ENCODE assay signal across 1 fruit fly cellular context in genomic region chr3R:9559413-9560014, dm6.
A peak's percentile ranks its signal among the peaks of the same experiment; 100 is the strongest.
TF ChIP-seq lines count a peak whose summit lies in the region.

Gene AP-1mu (minus strand): TSS chr3R:9559525.
Gene MBD-like (plus strand): TSS chr3R:9559760.

TF ChIP-seq in whole organism, embryonic, 481 proteins besides CTCF, POLR2A, EP300 and RAD21 (continued from another document and continues in another):
- TF ChIP-seq CHES-1-like (GFP tag; optimal IDR thresholded peaks at IDR 0.05; lab: Kevin White, UChicago) (peak; percentile 70), dimm (GFP tag; IDR thresholded peaks at IDR 0.05; lab: Robert Waterston, UW) (no peak), CG1792 (GFP tag; optimal IDR thresholded peaks at IDR 0.05; lab: Kevin White, UChicago) (peak; percentile 66), HLHmδ (GFP tag; optimal IDR thresholded peaks at IDR 0.05; lab: Kevin White, UChicago) (no peak), CG12071 (GFP tag; optimal IDR thresholded peaks at IDR 0.05; lab: Kevin White, UChicago) (no peak), Dad (GFP tag; optimal IDR thresholded peaks at IDR 0.05; lab: Kevin White, UChicago) (peak; percentile 49), Nf-YC (tag; optimal IDR thresholded peaks at IDR 0.05; lab: Kevin White, UChicago) (peak; percentile 62), CG18011 (GFP tag; optimal IDR thresholded peaks at IDR 0.05; lab: Kevin White, UChicago) (no peak), fd102C (GFP tag; optimal IDR thresholded peaks at IDR 0.05; lab: Kevin White, UChicago) (no peak), slp2 (GFP tag; optimal IDR thresholded peaks at IDR 0.05; lab: Kevin White, UChicago) (peak; percentile 56), CG8478 (optimal IDR thresholded peaks at IDR 0.05; lab: Kevin White, UChicago) (no peak), CG12744 (GFP tag; optimal IDR thresholded peaks at IDR 0.05; lab: Kevin White, UChicago) (no peak), disco-r (GFP tag; optimal IDR thresholded peaks at IDR 0.05; lab: Kevin White, UChicago) (no peak), CG10209 (GFP tag; optimal IDR thresholded peaks at IDR 0.05; lab: Kevin White, UChicago) (peak; percentile 67), Oli (tag; optimal IDR thresholded peaks at IDR 0.05; lab: Kevin White, UChicago) (peak; percentile 42), CG4820 (GFP tag; optimal IDR thresholded peaks at IDR 0.05; lab: Kevin White, UChicago) (peak; percentile 59), gem (tag; optimal IDR thresholded peaks at IDR 0.05; lab: Kevin White, UChicago) (no peak), zf30C (GFP tag; optimal IDR thresholded peaks at IDR 0.05; lab: Kevin White, UChicago) (no peak), CG2889 (GFP tag; IDR thresholded peaks at IDR 0.05; lab: Robert Waterston, UW) (0 out of 3 replicates have a peak, but pooled peaks have one; percentile 52), Dbx (GFP tag; IDR thresholded peaks at IDR 0.05; lab: Robert Waterston, UW) (peak; percentile 12; the same call in 1 of the 3 replicates), Doc3 (GFP tag; IDR thresholded peaks at IDR 0.05; lab: Robert Waterston, UW; ENCODE audit: partially characterized antibody) (no peak), NfI (GFP tag; optimal IDR thresholded peaks at IDR 0.05; lab: Kevin White, UChicago) (peak; percentile 72), lov (optimal IDR thresholded peaks at IDR 0.05; lab: Kevin White, UChicago) (no peak), lov (GFP tag; IDR thresholded peaks at IDR 0.05; lab: Robert Waterston, UW) (no peak), MTF-1 (GFP tag; optimal IDR thresholded peaks at IDR 0.05; lab: Kevin White, UChicago; ENCODE audit: borderline replicate concordance) (no peak), schlank (tag; optimal IDR thresholded peaks at IDR 0.05; lab: Kevin White, UChicago) (no peak), CG3995 (GFP tag; optimal IDR thresholded peaks at IDR 0.05; lab: Kevin White, UChicago) (peak; percentile 51), CG30431 (GFP tag; optimal IDR thresholded peaks at IDR 0.05; lab: Kevin White, UChicago) (peak; percentile 31), CG15073 (GFP tag; optimal IDR thresholded peaks at IDR 0.05; lab: Kevin White, UChicago) (no peak), maf-S (GFP tag; optimal IDR thresholded peaks at IDR 0.05; lab: Kevin White, UChicago) (peak; percentile 63), her (GFP tag; optimal IDR thresholded peaks at IDR 0.05; lab: Kevin White, UChicago) (peak; percentile 9), CG2129 (GFP tag; IDR thresholded peaks at IDR 0.05; lab: Robert Waterston, UW; ENCODE audit: partially characterized antibody) (no peak), pita (GFP tag; optimal IDR thresholded peaks at IDR 0.05; lab: Kevin White, UChicago) (no peak), CG6791 (GFP tag; IDR thresholded peaks at IDR 0.05; lab: Robert Waterston, UW; ENCODE audit: partially characterized antibody) (no peak), CG2199 (GFP tag; IDR thresholded peaks at IDR 0.05; lab: Robert Waterston, UW) (no peak), CG12659 (GFP tag; optimal IDR thresholded peaks at IDR 0.05; lab: Kevin White, UChicago) (peak; percentile 81), btn (GFP tag; optimal IDR thresholded peaks at IDR 0.05; lab: Kevin White, UChicago) (no peak), CrebB (tag; optimal IDR thresholded peaks at IDR 0.05; lab: Kevin White, UChicago) (no peak), CG10147 (GFP tag; optimal IDR thresholded peaks at IDR 0.05; lab: Kevin White, UChicago) (peak; percentile 46), sim (GFP tag; IDR thresholded peaks at IDR 0.05; lab: Robert Waterston, UW) (no peak), az2 (GFP tag; optimal IDR thresholded peaks at IDR 0.05; lab: Kevin White, UChicago) (peak; percentile 60), CG33213 (GFP tag; optimal IDR thresholded peaks at IDR 0.05; lab: Kevin White, UChicago) (peak; percentile 53), B-H1 (GFP tag; IDR thresholded peaks at IDR 0.05; lab: Robert Waterston, UW) (peak; percentile 47; the same call in 2 of the 3 replicates), nerfin-1 (tag; optimal IDR thresholded peaks at IDR 0.05; lab: Kevin White, UChicago) (peak; percentile 62), caup (GFP tag; optimal IDR thresholded peaks at IDR 0.05; lab: Kevin White, UChicago; ENCODE audit: severe bottlenecking) (peak; percentile 33), lab (GFP tag; optimal IDR thresholded peaks at IDR 0.05; lab: Kevin White, UChicago) (peak; percentile 61), pum (GFP tag; optimal IDR thresholded peaks at IDR 0.05; lab: Kevin White, UChicago) (peak; percentile 57), CG12942 (GFP tag; optimal IDR thresholded peaks at IDR 0.05; lab: Kevin White, UChicago) (peak; percentile 61), yki (optimal IDR thresholded peaks at IDR 0.05; lab: Kevin White, UChicago) (no peak), Ssrp (tag; optimal IDR thresholded peaks at IDR 0.05; lab: Kevin White, UChicago) (peak; percentile 54), Side (GFP tag; optimal IDR thresholded peaks at IDR 0.05; lab: Kevin White, UChicago) (peak; percentile 39), HmgD (GFP tag; optimal IDR thresholded peaks at IDR 0.05; lab: Kevin White, UChicago) (no peak), bsh (GFP tag; optimal IDR thresholded peaks at IDR 0.05; lab: Kevin White, UChicago) (peak in 1 of 2 experiments; percentile 50), fd96Cb (tag; optimal IDR thresholded peaks at IDR 0.05; lab: Kevin White, UChicago) (peak; percentile 26), Nf-YB (GFP tag; optimal IDR thresholded peaks at IDR 0.05; lab: Kevin White, UChicago) (peak; percentile 18), tio (GFP tag; optimal IDR thresholded peaks at IDR 0.05; lab: Kevin White, UChicago) (no peak), dmrt99B (tag; optimal IDR thresholded peaks at IDR 0.05; lab: Kevin White, UChicago) (no peak), ranshi (GFP tag; IDR thresholded peaks at IDR 0.05; lab: Robert Waterston, UW) (peak; percentile 58; the same call in 1 of the 2 replicates), sna (GFP tag; IDR thresholded peaks at IDR 0.05; lab: Robert Waterston, UW; ENCODE audit: partially characterized antibody) (0 out of 2 replicates have a peak, but pooled peaks have one; percentile 38), CG6654 (GFP tag; optimal IDR thresholded peaks at IDR 0.05; lab: Kevin White, UChicago) (no peak), Sox102F (GFP tag; optimal IDR thresholded peaks at IDR 0.05; lab: Kevin White, UChicago) (no peak), CG11398 (GFP tag; optimal IDR thresholded peaks at IDR 0.05; lab: Kevin White, UChicago) (peak; percentile 34), CG8359 (GFP tag; optimal IDR thresholded peaks at IDR 0.05; lab: Kevin White, UChicago; ENCODE audit: borderline replicate concordance) (peak; percentile 35), Hand (GFP tag; optimal IDR thresholded peaks at IDR 0.05; lab: Kevin White, UChicago) (no peak), CG14014 (GFP tag; IDR thresholded peaks at IDR 0.05; lab: Robert Waterston, UW) (0 out of 2 replicates have a peak, but pooled peaks have one; percentile 18), p53 (GFP tag; optimal IDR thresholded peaks at IDR 0.05; lab: Kevin White, UChicago) (peak; percentile 2), Tbp (GFP tag; optimal IDR thresholded peaks at IDR 0.05; lab: Kevin White, UChicago) (no peak), CG3838 (GFP tag; optimal IDR thresholded peaks at IDR 0.05; lab: Kevin White, UChicago) (no peak), ac (GFP tag; optimal IDR thresholded peaks at IDR 0.05; lab: Kevin White, UChicago) (no peak), dpn (GFP tag; optimal IDR thresholded peaks at IDR 0.05; lab: Kevin White, UChicago) (peak; percentile 62 to 75), tna (GFP tag; IDR thresholded peaks at IDR 0.05; lab: Robert Waterston, UW; ENCODE audit: partially characterized antibody) (no peak), ro (GFP tag; IDR thresholded peaks at IDR 0.05; lab: Robert Waterston, UW) (no peak), cwo (GFP tag; optimal IDR thresholded peaks at IDR 0.05; lab: Kevin White, UChicago) (no peak), CG1602 (GFP tag; optimal IDR thresholded peaks at IDR 0.05; lab: Kevin White, UChicago) (peak; percentile 73), Nf-YA (GFP tag; IDR thresholded peaks at IDR 0.05; lab: Robert Waterston, UW) (no peak), CG32532 (GFP tag; IDR thresholded peaks at IDR 0.05; lab: Robert Waterston, UW) (peak; percentile 62), Sry-δ (GFP tag; optimal IDR thresholded peaks at IDR 0.05; lab: Kevin White, UChicago) (peak; percentile 65), ttk (GFP tag; IDR thresholded peaks at IDR 0.05; lab: Robert Waterston, UW) (no peak), CG1024 (GFP tag; IDR thresholded peaks at IDR 0.05; lab: Robert Waterston, UW) (no peak), peb (GFP tag; IDR thresholded peaks at IDR 0.05; lab: Robert Waterston, UW) (0 out of 2 replicates have a peak, but pooled peaks have one; percentile 41), Xbp1 (GFP tag; optimal IDR thresholded peaks at IDR 0.05; lab: Kevin White, UChicago) (peak; percentile 73), CG2120 (GFP tag; optimal IDR thresholded peaks at IDR 0.05; lab: Kevin White, UChicago) (peak; percentile 86), CG4328 (GFP tag; optimal IDR thresholded peaks at IDR 0.05; lab: Kevin White, UChicago) (peak; percentile 21), hb (GFP tag; IDR thresholded peaks at IDR 0.05; lab: Robert Waterston, UW; ENCODE audit: partially characterized antibody) (no peak), sqz (GFP tag; optimal IDR thresholded peaks at IDR 0.05; lab: Kevin White, UChicago) (no peak), CG10543 (GFP tag; optimal IDR thresholded peaks at IDR 0.05; lab: Kevin White, UChicago) (peak; percentile 64), mam (GFP tag; optimal IDR thresholded peaks at IDR 0.05; lab: Kevin White, UChicago) (peak; percentile 70), ase (GFP tag; IDR thresholded peaks at IDR 0.05; lab: Robert Waterston, UW) (0 out of 3 replicates have a peak, but pooled peaks have one; percentile 7), BEAF-32 (GFP tag; optimal IDR thresholded peaks at IDR 0.05; lab: Kevin White, UChicago) (peak; percentile 64), Bteb2 (GFP tag; optimal IDR thresholded peaks at IDR 0.05; lab: Kevin White, UChicago) (peak; percentile 52), dati (GFP tag; IDR thresholded peaks at IDR 0.05; lab: Robert Waterston, UW) (no peak), CG32772 (GFP tag; IDR thresholded peaks at IDR 0.05; lab: Robert Waterston, UW) (peak; percentile 64), sr (GFP tag; IDR thresholded peaks at IDR 0.05; lab: Robert Waterston, UW) (no peak), ewg (GFP tag; optimal IDR thresholded peaks at IDR 0.05; lab: Kevin White, UChicago) (peak; percentile 58), CG6254 (GFP tag; optimal IDR thresholded peaks at IDR 0.05; lab: Kevin White, UChicago) (no peak), CG15696 (tag; optimal IDR thresholded peaks at IDR 0.05; lab: Kevin White, UChicago) (peak; percentile 57), CG1647 (GFP tag; optimal IDR thresholded peaks at IDR 0.05; lab: Kevin White, UChicago) (peak; percentile 34), YL-1 (GFP tag; optimal IDR thresholded peaks at IDR 0.05; lab: Kevin White, UChicago) (peak; percentile 83), Usf (GFP tag; optimal IDR thresholded peaks at IDR 0.05; lab: Kevin White, UChicago) (no peak), CG7928 (GFP tag; optimal IDR thresholded peaks at IDR 0.05; lab: Kevin White, UChicago) (peak; percentile 6), eve (GFP tag; optimal IDR thresholded peaks at IDR 0.05; lab: Kevin White, UChicago) (no peak), CG17802 (tag; optimal IDR thresholded peaks at IDR 0.05; lab: Kevin White, UChicago) (peak; percentile 17), Ptx1 (GFP tag; IDR thresholded peaks at IDR 0.05; lab: Robert Waterston, UW) (peak; percentile 83), NK7.1 (GFP tag; optimal IDR thresholded peaks at IDR 0.05; lab: Kevin White, UChicago) (no peak), Six4 (GFP tag; optimal IDR thresholded peaks at IDR 0.05; lab: Kevin White, UChicago) (peak; percentile 20), CG16863 (GFP tag; optimal IDR thresholded peaks at IDR 0.05; lab: Kevin White, UChicago) (peak; percentile 45), esg (GFP tag; conservative IDR thresholded peaks at IDR 0.05; lab: Robert Waterston, UW) (peak; percentile 55), CG15479 (GFP tag; optimal IDR thresholded peaks at IDR 0.05; lab: Kevin White, UChicago) (peak; percentile 19), row (GFP tag; IDR thresholded peaks at IDR 0.05; lab: Robert Waterston, UW) (peak; percentile 85), Abd-B (GFP tag; optimal IDR thresholded peaks at IDR 0.05; lab: Kevin White, UChicago) (peak; percentile 73), pan (optimal IDR thresholded peaks at IDR 0.05; lab: Kevin White, UChicago) (no peak), pan (GFP tag; optimal IDR thresholded peaks at IDR 0.05 in 1 of 2, IDR thresholded peaks at IDR 0.05 in 1 of 2) (peak in 1 of 2 experiments; percentile 56), CG11093 (GFP tag; IDR thresholded peaks at IDR 0.05; lab: Robert Waterston, UW) (peak; percentile 44; the same call in 1 of the 3 replicates), ato (GFP tag; IDR thresholded peaks at IDR 0.05; lab: Robert Waterston, UW; ENCODE audit: partially characterized antibody) (no peak), CG14050 (GFP tag; IDR thresholded peaks at IDR 0.05; lab: Robert Waterston, UW) (no peak), Mes4 (GFP tag; optimal IDR thresholded peaks at IDR 0.05; lab: Kevin White, UChicago) (peak; percentile 31), pros (GFP tag; optimal IDR thresholded peaks at IDR 0.05; lab: Kevin White, UChicago) (no peak), rib (GFP tag; IDR thresholded peaks at IDR 0.05; lab: Robert Waterston, UW) (peak; percentile 45; the same call in 1 of the 2 replicates), CG8924 (tag; optimal IDR thresholded peaks at IDR 0.05; lab: Kevin White, UChicago) (peak; percentile 63), CG15601 (tag; optimal IDR thresholded peaks at IDR 0.05; lab: Kevin White, UChicago) (peak; percentile 58), Hr78 (GFP tag; optimal IDR thresholded peaks at IDR 0.05; lab: Kevin White, UChicago) (no peak), CG9609 (GFP tag; optimal IDR thresholded peaks at IDR 0.05; lab: Kevin White, UChicago) (peak; percentile 62), br (optimal IDR thresholded peaks at IDR 0.05; lab: Kevin White, UChicago) (no peak), Antp (GFP tag; optimal IDR thresholded peaks at IDR 0.05; lab: Kevin White, UChicago) (peak; percentile 63), ham (GFP tag; IDR thresholded peaks at IDR 0.05; lab: Robert Waterston, UW) (no peak), Hsf (GFP tag; optimal IDR thresholded peaks at IDR 0.05; lab: Kevin White, UChicago) (peak; percentile 77), unpg (GFP tag; optimal IDR thresholded peaks at IDR 0.05; lab: Kevin White, UChicago) (peak; percentile 66), CG9437 (GFP tag; optimal IDR thresholded peaks at IDR 0.05; lab: Kevin White, UChicago) (peak; percentile 62), CG1233 (GFP tag; optimal IDR thresholded peaks at IDR 0.05; lab: Kevin White, UChicago) (peak; percentile 51), Fer3 (tag; optimal IDR thresholded peaks at IDR 0.05; lab: Kevin White, UChicago) (peak; percentile 53), sima (GFP tag; optimal IDR thresholded peaks at IDR 0.05; lab: Kevin White, UChicago) (no peak)
